Fruit fly (Drosophila melanogaster) whole organism: ENCODE measurements around the gene CG8607.

ENCODE experiments used
- CG8478 ChIP-seq: fragments of >200 bp; optimal IDR thresholded peaks from 2 replicates; lab custom pipeline; 2018; ENCODE audit warnings: inconsistent platforms
- Dll ChIP-seq: fragments of >200 bp; optimal IDR thresholded peaks from 2 replicates; lab custom pipeline; 2017
- EcR ChIP-seq, 2 experiments: fragments of >200 bp; optimal IDR thresholded peaks; 2 replicates each; lab custom pipeline; 2017; ENCODE audit warnings: missing biosample characterization in 2 of 2, missing genetic modification characterization in 2 of 2, missing genetic modification reagents in 2 of 2
- pan ChIP-seq: fragments of >200 bp; optimal IDR thresholded peaks from 2 replicates; lab custom pipeline; 2017
- psq ChIP-seq: fragments of >200 bp; optimal IDR thresholded peaks from 2 replicates; lab custom pipeline; 2017
- usp ChIP-seq: fragments of >200 bp; optimal IDR thresholded peaks from 2 replicates; lab custom pipeline; 2017; ENCODE audit warnings: missing biosample characterization, missing genetic modification characterization, mixed read lengths

The CG8607 gene

DNA sequence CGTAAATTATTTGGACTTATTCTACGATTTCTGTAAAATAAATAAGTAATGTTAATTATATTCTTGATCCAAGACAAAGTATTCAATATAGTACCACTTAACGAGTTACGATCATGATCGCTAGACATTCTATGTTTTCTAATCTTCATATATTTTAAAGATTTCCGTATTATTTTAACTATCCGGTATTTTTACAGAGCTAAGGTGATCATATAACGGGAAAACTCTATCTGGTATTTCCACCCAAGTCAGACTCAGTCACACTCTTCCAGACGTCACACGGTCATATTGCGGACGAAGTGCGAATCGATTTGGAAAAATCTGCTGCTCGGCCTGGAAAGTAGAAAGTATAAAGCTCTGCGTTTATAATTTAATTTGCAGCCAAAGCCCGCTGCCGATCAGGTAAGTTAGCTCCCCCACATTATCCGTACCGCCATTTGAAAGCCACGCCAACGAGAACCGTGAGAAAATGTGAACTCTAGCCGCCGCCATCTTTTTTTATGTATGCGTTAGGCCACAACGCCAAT lies 19.4 kb downstream of the CG8607 start, which contains the start of the genes lark and eco:
Gene lark, plus strand, starts transcription at position 51 of the 527 bp plus-strand sequence.
Gene eco, minus strand, starts transcription at position 125 of the 527 bp plus-strand sequence.
- no peak for TF ChIP-seq Dll (lab: Kevin White, UChicago)
- TF ChIP-seq psq (lab: Kevin White, UChicago) = no peak

DNA sequence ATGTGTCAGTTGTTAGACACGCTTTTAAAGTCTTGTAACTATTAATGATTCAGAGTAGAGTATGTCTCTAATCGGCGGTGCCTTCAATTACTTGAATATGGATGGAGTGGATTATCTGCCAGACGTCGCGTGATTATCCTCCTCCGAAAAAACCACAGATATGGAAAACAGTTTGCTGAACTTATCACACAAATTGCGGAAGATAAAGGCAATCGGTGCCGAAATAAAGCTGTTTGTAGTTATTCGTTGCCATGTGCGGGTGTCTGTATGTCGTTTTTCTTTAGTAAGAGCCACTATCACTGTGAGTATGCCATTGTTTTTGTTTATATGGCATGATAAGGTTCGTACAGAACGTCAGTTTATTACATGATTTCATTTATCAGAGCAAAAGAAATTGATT lies 24.1 kb downstream of the CG8607 start:
- no peak for TF ChIP-seq CG8478 (lab: Kevin White, UChicago)
- no peak for TF ChIP-seq pan
- TF ChIP-seq psq (lab: Kevin White, UChicago) = no peak
- TF ChIP-seq EcR (GFP tag; optimal IDR thresholded peaks at IDR 0.05; lab: Kevin White, UChicago) = no peak
- no peak for TF ChIP-seq Dll (lab: Kevin White, UChicago)
- TF ChIP-seq usp (GFP tag; lab: Kevin White, UChicago) = no peak

DNA sequence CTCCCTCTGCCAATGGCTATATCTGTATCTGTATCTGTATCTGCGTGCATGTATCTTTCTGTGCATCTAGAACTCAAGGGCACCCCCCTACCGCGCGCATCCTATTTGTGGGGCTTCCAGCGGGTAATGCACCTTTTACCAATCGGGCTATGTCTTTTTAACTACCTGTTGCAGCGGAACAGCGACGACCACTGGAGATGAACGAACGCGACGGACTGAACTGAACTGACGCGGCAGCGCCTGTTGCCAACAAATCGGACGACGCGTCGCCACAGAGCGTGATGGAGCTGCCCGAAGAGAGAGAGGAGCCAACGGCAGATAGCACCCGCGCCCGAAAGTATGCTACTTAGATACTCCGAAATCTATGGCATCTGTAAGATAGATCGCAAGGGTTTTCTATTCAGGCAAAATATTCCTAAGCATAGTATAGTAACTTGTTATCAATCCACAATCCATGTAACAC lies 25.1 kb downstream of the CG8607 start, which contains the start of gene Cln7:
Gene Cln7, minus strand, starts transcription at position 219 of the 463 bp plus-strand sequence.
- peak; percentile 12 for TF ChIP-seq Dll (lab: Kevin White, UChicago)
- TF ChIP-seq usp (GFP tag; lab: Kevin White, UChicago) = no peak
- no peak for TF ChIP-seq EcR (GFP tag; optimal IDR thresholded peaks at IDR 0.05; lab: Kevin White, UChicago)
- TF ChIP-seq psq (lab: Kevin White, UChicago) = no peak
- TF ChIP-seq CG8478 (lab: Kevin White, UChicago) = no peak

DNA sequence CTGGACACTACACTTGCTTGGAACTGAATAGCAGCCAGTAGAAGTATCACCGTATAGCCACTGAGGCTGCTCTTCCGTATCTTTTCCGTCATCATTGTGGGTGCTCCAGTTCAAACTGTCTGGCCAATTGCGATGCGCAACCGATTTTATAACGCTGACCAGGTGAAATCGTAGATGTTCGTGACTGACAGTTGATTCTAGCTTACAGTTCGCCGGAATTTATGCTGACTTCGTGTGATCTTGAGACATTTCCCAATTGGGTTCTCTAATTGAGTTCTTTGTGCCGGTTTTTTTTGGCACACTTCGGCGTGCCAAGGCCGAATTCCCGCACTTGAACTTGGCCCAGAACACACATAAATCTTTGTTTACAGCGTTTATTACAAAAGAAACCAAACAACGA lies 27.1 kb downstream of the CG8607 start, which contains the start of gene CG14834:
Gene CG14834, minus strand, starts transcription at position 173 of the 400 bp plus-strand sequence.
- TF ChIP-seq EcR (GFP tag; optimal IDR thresholded peaks at IDR 0.05; lab: Kevin White, UChicago) (no peak), psq (lab: Kevin White, UChicago) (no peak), Dll (lab: Kevin White, UChicago) (no peak), CG8478 (lab: Kevin White, UChicago) (no peak), pan (no peak), usp (GFP tag; lab: Kevin White, UChicago) (no peak)

DNA sequence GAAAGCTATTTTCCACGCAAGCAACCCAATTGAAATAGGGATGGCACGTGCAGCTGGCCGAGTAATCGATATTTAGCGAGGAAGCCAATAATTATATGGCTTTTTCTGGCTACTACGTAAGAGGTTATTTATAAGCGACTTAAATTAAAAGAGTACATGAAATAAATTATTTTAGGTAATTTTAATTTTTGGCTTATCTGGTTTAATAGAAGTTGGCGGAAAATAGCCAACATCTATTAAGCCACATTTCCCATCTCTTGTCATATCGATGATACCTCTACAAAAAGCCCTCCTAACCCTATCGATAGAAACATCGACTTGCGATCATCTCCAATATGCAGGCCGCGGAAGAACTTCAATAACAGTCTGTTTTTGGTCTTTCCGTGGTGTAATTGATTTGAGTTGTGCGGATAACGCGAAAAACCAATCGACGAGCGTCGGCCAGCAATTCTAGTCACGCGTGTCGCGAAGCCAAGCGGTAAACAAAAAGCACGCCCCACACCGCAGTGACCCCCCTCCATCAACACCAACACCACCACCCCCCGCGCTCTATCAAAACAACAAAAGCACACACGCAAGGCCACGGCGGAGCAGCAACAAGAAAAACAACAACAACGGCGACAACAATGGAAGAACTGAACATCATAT lies 28.2 kb downstream of the CG8607 start, which contains the start of the genes Srp19 and qm:
Gene Srp19, minus strand, starts transcription at position 51 of the 648 bp plus-strand sequence.
Gene qm, plus strand, starts transcription at position 330 of the 648 bp plus-strand sequence.
- TF ChIP-seq CG8478 (lab: Kevin White, UChicago) (no peak), pan (no peak), Dll (lab: Kevin White, UChicago) (no peak), usp (GFP tag; lab: Kevin White, UChicago) (no peak), EcR (GFP tag; optimal IDR thresholded peaks at IDR 0.05; lab: Kevin White, UChicago) (no peak), psq (lab: Kevin White, UChicago) (no peak)

DNA sequence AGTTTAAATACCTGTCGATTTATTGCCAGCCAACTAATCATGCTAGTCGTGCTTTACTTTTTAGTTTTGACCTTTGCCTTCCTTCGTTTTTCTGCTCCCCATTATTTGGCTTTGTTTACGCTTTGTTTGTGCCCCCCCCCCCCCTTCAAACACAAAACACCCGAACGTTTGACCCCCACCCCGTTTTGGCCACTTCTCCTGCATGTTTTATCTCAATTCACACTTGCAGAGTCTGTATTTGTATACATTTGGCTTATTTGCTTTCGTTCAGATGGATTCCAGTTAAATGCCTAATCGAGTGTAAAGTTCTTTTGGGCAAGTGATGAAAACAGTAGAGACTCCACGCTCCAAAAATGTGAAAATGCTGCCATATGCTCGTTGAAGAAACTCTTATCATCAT lies 29.4 kb downstream of the CG8607 start:
- TF ChIP-seq Dll (lab: Kevin White, UChicago) (no peak), CG8478 (lab: Kevin White, UChicago) (no peak), pan (no peak), EcR (GFP tag; optimal IDR thresholded peaks at IDR 0.05; lab: Kevin White, UChicago) (no peak), usp (GFP tag; lab: Kevin White, UChicago) (no peak), psq (lab: Kevin White, UChicago) (no peak)

DNA sequence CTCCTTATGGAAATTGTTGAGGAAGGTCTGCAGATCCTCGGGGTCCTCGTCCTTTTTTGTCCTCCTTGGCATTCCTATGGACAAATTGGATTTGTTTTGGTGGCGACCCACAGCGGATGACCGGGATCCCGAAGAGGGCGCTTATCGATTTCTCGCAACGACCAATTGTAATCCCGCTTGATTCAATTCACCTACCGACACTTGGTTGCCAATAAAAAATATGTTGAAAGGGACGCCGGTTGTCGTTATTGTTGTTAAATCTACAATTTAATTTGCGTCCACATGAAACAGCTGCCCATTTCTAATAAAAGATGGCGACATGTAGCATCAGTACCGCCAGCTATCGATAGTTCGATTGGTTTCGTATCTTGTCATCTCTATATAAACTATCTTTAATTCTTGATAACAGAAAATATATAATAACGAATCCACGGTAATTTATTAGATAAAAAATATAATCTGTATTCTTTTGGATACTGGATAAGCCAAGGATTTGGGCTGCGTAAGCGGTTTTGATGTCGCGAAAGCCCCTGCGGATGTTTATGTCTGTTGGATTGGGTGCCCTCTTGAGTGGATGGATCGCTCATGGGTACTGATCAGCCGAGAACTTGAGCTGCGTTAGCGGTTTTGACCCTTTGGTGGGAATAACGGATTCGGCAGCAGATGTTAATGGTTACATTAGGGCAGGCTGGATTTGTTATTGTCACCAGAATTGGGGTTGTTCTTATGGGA lies 36.7 kb downstream of the CG8607 start, which contains the start of gene CTCF:
Gene CTCF, minus strand, starts transcription at position 328 of the 732 bp plus-strand sequence.
- TF ChIP-seq EcR (GFP tag; optimal IDR thresholded peaks at IDR 0.05; lab: Kevin White, UChicago) (no peak), Dll (lab: Kevin White, UChicago) (no peak), pan (no peak), CG8478 (lab: Kevin White, UChicago) (no peak), usp (GFP tag; lab: Kevin White, UChicago) (no peak), psq (lab: Kevin White, UChicago) (no peak)

DNA sequence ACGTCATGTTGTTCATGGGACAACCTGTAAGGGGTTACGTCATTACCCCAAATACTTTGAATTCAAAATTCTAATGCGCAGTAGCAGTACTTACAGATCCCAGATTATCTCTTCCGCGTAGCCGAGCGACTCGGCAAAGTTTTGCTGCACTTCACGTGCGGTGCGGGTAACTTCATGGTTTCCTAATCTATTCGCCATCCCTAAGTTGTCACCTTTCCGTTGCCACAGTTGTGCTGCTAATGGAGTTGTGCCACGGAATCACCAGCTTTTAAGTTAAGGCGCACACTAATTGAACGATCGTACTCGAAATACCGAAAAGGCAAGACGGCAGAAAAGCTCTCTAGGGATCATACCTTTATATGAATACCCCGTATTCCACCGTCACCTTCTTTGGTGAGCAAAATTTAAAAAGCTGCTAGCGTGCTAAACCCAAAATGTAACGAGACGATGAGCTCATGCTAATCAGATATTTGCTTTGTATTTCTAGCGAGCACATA lies 40.0 kb downstream of the CG8607 start, which contains the start of gene pst:
Gene pst, minus strand, starts transcription at position 437 of the 497 bp plus-strand sequence.
- TF ChIP-seq Dll (lab: Kevin White, UChicago) (no peak), usp (GFP tag; lab: Kevin White, UChicago) (no peak), CG8478 (lab: Kevin White, UChicago) (no peak), psq (lab: Kevin White, UChicago) (no peak), pan (no peak), EcR (GFP tag; optimal IDR thresholded peaks at IDR 0.05; lab: Kevin White, UChicago) (no peak)

DNA sequence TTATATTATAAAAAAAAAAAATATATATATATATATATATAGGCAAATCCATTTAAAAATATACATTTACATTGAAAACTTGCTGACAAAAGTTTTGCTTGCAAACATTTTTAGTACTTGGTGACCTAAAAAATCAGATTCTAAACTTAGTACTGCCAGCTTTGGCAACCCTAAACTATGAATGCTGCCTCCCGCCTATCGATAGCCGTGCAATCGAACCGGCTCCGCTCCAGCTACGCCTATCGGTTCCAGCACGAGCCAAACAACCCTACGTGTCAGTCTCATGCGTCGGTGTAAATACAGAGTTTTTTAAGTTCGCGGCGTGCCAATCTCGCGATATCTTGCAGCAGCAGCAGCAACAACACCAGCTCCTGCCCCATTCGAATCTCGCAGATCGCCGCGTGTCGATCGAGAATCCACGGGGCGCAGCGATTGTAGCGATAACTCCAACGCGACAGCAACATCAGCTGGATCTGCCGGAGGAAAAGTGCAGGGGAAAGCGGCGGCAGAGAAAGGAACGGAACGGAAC lies 40.5 kb downstream of the CG8607 start, which contains the start of gene Sec63:
Gene Sec63, plus strand, starts transcription at position 238 of the 529 bp plus-strand sequence.
- no peak for TF ChIP-seq Dll (lab: Kevin White, UChicago)
- no peak for TF ChIP-seq EcR (GFP tag; optimal IDR thresholded peaks at IDR 0.05; lab: Kevin White, UChicago)
- TF ChIP-seq usp (GFP tag; lab: Kevin White, UChicago) = no peak
- no peak for TF ChIP-seq pan
- no peak for TF ChIP-seq CG8478 (lab: Kevin White, UChicago)
- no peak for TF ChIP-seq psq (lab: Kevin White, UChicago)

DNA sequence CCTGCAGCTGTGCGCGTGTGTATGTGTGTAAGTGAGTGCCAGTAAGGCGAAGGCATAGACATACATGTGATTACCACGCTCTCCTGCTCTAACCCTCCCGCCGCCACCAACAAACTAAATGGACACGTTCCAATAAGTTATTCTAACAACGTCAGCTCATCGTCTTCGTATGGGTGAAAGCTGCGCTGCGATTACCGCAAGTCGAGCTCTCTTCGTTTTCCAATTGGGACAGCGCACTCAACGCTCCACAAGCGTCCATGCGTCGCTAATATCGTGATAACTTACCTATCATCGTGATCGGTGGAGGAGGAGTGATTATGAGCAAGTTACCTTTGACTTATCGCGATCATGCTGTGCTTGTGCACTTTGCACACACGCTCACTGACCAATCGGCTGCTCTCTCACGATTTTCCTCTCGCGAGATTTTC lies 41.2 kb downstream of the CG8607 start:
- no peak for TF ChIP-seq psq (lab: Kevin White, UChicago)
